Fruit fly (Drosophila melanogaster) whole organism, embryonic: ENCODE results near the gene Pex3.

Experiments used
- Abd-B ChIP-seq: fragments of 200-800 bp; sonication (Bioruptor generic); optimal IDR thresholded peaks from 2 replicates; lab custom pipeline; 2018; ENCODE audit warnings: missing biosample characterization, mild to moderate bottlenecking, missing genetic modification characterization, moderate library complexity
- Adf1 ChIP-seq: fragments of 200-800 bp; sonication (Bioruptor generic); IDR thresholded peaks from 2 replicates; pipeline ENCODE4 v1.3.6; 2022; ENCODE audit warnings: missing biosample characterization, missing genetic modification characterization
- Atf3 ChIP-seq: fragments of 200-800 bp; sonication (Bioruptor generic); optimal IDR thresholded peaks from 3 replicates; lab custom pipeline; 2016; ENCODE audit warnings: missing biosample characterization, missing genetic modification characterization
- B-H2 ChIP-seq: fragments of 200-800 bp; sonication (Bioruptor generic); optimal IDR thresholded peaks from 2 replicates; lab custom pipeline; 2018; ENCODE audit warnings: missing biosample characterization, mild to moderate bottlenecking, missing genetic modification characterization
- CG10431 ChIP-seq: fragments of 200-800 bp; sonication (Bioruptor generic); optimal IDR thresholded peaks from 3 replicates; lab custom pipeline; 2018; ENCODE audit warnings: missing biosample characterization, mild to moderate bottlenecking, missing genetic modification characterization
- CG10543 ChIP-seq: fragments of 200-800 bp; sonication (Bioruptor generic); optimal IDR thresholded peaks from 3 replicates; lab custom pipeline; 2017; ENCODE audit warnings: missing biosample characterization, mild to moderate bottlenecking, missing genetic modification characterization, moderate library complexity
- CG10654 ChIP-seq: fragments of 200-800 bp; sonication (Bioruptor generic); optimal IDR thresholded peaks from 2 replicates; lab custom pipeline; 2016; ENCODE audit warnings: missing biosample characterization, missing genetic modification characterization
- CG11247 ChIP-seq: fragments of 200-800 bp; sonication (Bioruptor generic); IDR thresholded peaks from 2 replicates; pipeline ENCODE4 v1.3.6; 2022; ENCODE audit warnings: missing biosample characterization, missing genetic modification characterization
- CG12219 ChIP-seq: fragments of 200-800 bp; sonication (Bioruptor generic); optimal IDR thresholded peaks from 3 replicates; lab custom pipeline; 2018; ENCODE audit warnings: missing biosample characterization, mild to moderate bottlenecking, missing genetic modification characterization
- CG13775 ChIP-seq: fragments of 200-800 bp; sonication (Bioruptor generic); optimal IDR thresholded peaks from 3 replicates; lab custom pipeline; 2017; ENCODE audit warnings: missing biosample characterization, mild to moderate bottlenecking, missing genetic modification characterization
- CG15269 ChIP-seq: fragments of 200-800 bp; sonication (Bioruptor generic); optimal IDR thresholded peaks from 2 replicates; lab custom pipeline; 2018; ENCODE audit warnings: missing biosample characterization, mild to moderate bottlenecking, missing genetic modification characterization, moderate library complexity
- CG18764 ChIP-seq: fragments of 200-800 bp; sonication (Bioruptor generic); optimal IDR thresholded peaks from 3 replicates; lab custom pipeline; 2016; ENCODE audit warnings: missing biosample characterization, missing genetic modification characterization
- CG2712 ChIP-seq: fragments of 200-800 bp; optimal IDR thresholded peaks from 3 replicates; lab custom pipeline; 2019; ENCODE audit warnings: missing biosample characterization, mild to moderate bottlenecking, missing genetic modification characterization, moderate library complexity
- CG30431 ChIP-seq: fragments of 200-800 bp; sonication (Bioruptor generic); optimal IDR thresholded peaks from 2 replicates; lab custom pipeline; 2017; ENCODE audit warnings: missing biosample characterization, missing genetic modification characterization
- CG32767 ChIP-seq: fragments of 200-800 bp; sonication (Bioruptor generic); IDR thresholded peaks from 2 replicates; pipeline ENCODE4 v1.3.6; 2022; ENCODE audit warnings: missing biosample characterization, missing genetic modification characterization
- CG32772 ChIP-seq: fragments of 200-800 bp; sonication (Bioruptor generic); IDR thresholded peaks from 2 replicates; pipeline ENCODE4 v1.3.6; 2022; ENCODE audit warnings: missing biosample characterization, missing genetic modification characterization
- CG4360 ChIP-seq: fragments of 200-800 bp; sonication (Bioruptor generic); IDR thresholded peaks from 2 replicates; pipeline ENCODE4 v1.3.6; 2022; ENCODE audit warnings: missing biosample characterization, missing genetic modification characterization
- CG6175 ChIP-seq: fragments of 200-800 bp; sonication (Bioruptor generic); IDR thresholded peaks from 3 replicates; pipeline ENCODE4 v1.3.6; 2022; ENCODE audit warnings: missing biosample characterization, missing genetic modification characterization
- CG6254 ChIP-seq: fragments of 200-800 bp; sonication (Bioruptor generic); optimal IDR thresholded peaks from 3 replicates; lab custom pipeline; 2017; ENCODE audit warnings: mild to moderate bottlenecking, missing biosample characterization, missing genetic modification reagents, missing genetic modification characterization
- CG6813 ChIP-seq: fragments of 200-800 bp; sonication (Bioruptor generic); optimal IDR thresholded peaks from 2 replicates; lab custom pipeline; 2017; ENCODE audit warnings: missing biosample characterization, missing genetic modification characterization, mild to moderate bottlenecking, moderate library complexity, missing genetic modification reagents
- Chrac-16 ChIP-seq: fragments of 200-800 bp; sonication (Bioruptor generic); optimal IDR thresholded peaks from 3 replicates; lab custom pipeline; 2016; ENCODE audit warnings: missing biosample characterization, missing genetic modification characterization
- CoRest ChIP-seq: fragments of 200-800 bp; sonication (Bioruptor generic); optimal IDR thresholded peaks from 3 replicates; lab custom pipeline; 2018; ENCODE audit warnings: missing biosample characterization, mild to moderate bottlenecking, missing genetic modification characterization, moderate library complexity
- CrebB ChIP-seq: fragments of 200-800 bp; sonication (Bioruptor generic); optimal IDR thresholded peaks from 3 replicates; lab custom pipeline; 2018; ENCODE audit warnings: missing biosample characterization, mild to moderate bottlenecking, missing genetic modification characterization
- Dad ChIP-seq: fragments of 200-800 bp; sonication (Bioruptor generic); optimal IDR thresholded peaks from 3 replicates; lab custom pipeline; 2016; ENCODE audit warnings: missing biosample characterization, missing genetic modification characterization
- Dll ChIP-seq: fragments of 200-800 bp; sonication (Bioruptor generic); IDR thresholded peaks from 4 replicates; pipeline ENCODE4 v1.3.6; 2022; ENCODE audit warnings: missing biosample characterization, missing genetic modification characterization; ENCODE audit not compliant: partially characterized antibody
- Elba2 ChIP-seq: fragments of 200-800 bp; sonication (Bioruptor generic); optimal IDR thresholded peaks from 3 replicates; lab custom pipeline; 2016; ENCODE audit warnings: missing biosample characterization, missing genetic modification characterization
- H2.0 ChIP-seq: fragments of 200-800 bp; sonication (Bioruptor generic); IDR thresholded peaks from 2 replicates; pipeline ENCODE4 v1.3.6; 2022; ENCODE audit warnings: missing biosample characterization, missing genetic modification characterization
- Lpt ChIP-seq: fragments of >200 bp; optimal IDR thresholded peaks from 2 replicates; lab custom pipeline; 2018; ENCODE audit warnings: missing biosample characterization, missing genetic modification characterization
- Oli ChIP-seq: fragments of 200-800 bp; sonication (Bioruptor generic); optimal IDR thresholded peaks from 2 replicates; lab custom pipeline; 2018; ENCODE audit warnings: missing biosample characterization, mild to moderate bottlenecking, missing genetic modification characterization, moderate library complexity
- Taf1 ChIP-seq: fragments of 200-800 bp; sonication (Bioruptor generic); IDR thresholded peaks from 2 replicates; pipeline ENCODE4 v1.3.6; 2022; ENCODE audit warnings: missing biosample characterization, missing genetic modification characterization
- abd-A ChIP-seq: fragments of 200-800 bp; sonication (Bioruptor generic); optimal IDR thresholded peaks from 3 replicates; lab custom pipeline; 2019; ENCODE audit warnings: missing biosample characterization, mild to moderate bottlenecking, missing genetic modification characterization, moderate library complexity
- bbx ChIP-seq: fragments of 200-800 bp; sonication (Bioruptor generic); IDR thresholded peaks from 2 replicates; pipeline ENCODE4 v1.3.6; 2022; ENCODE audit warnings: missing biosample characterization, missing genetic modification characterization; ENCODE audit not compliant: partially characterized antibody
- cg ChIP-seq: fragments of 200-800 bp; sonication (Bioruptor generic); optimal IDR thresholded peaks from 3 replicates; lab custom pipeline; 2019; ENCODE audit warnings: missing biosample characterization, mild to moderate bottlenecking, missing genetic modification characterization, moderate library complexity
- chm ChIP-seq: fragments of 200-800 bp; sonication (Bioruptor generic); IDR thresholded peaks from 2 replicates; pipeline ENCODE4 v1.3.6; 2022; ENCODE audit warnings: missing biosample characterization, missing genetic modification characterization
- chn ChIP-seq: fragments of 200-800 bp; sonication (Bioruptor generic); optimal IDR thresholded peaks from 2 replicates; lab custom pipeline; 2016; ENCODE audit warnings: missing biosample characterization, missing genetic modification characterization
- crol ChIP-seq: fragments of 200-800 bp; sonication (Bioruptor generic); IDR thresholded peaks from 2 replicates; pipeline ENCODE4 v1.3.6; 2022; ENCODE audit warnings: missing biosample characterization, missing genetic modification characterization
- dm ChIP-seq: fragments of 200-800 bp; sonication (Bioruptor generic); optimal IDR thresholded peaks from 3 replicates; lab custom pipeline; 2016; ENCODE audit warnings: missing biosample characterization, missing genetic modification characterization
- esg ChIP-seq: fragments of 200-800 bp; sonication (Bioruptor generic); conservative IDR thresholded peaks from 2 replicates; pipeline ENCODE4 v1.3.6; 2022; ENCODE audit warnings: missing biosample characterization, missing genetic modification characterization
- fd3F ChIP-seq: fragments of 200-800 bp; sonication (Bioruptor generic); optimal IDR thresholded peaks from 2 replicates; lab custom pipeline; 2018; ENCODE audit warnings: missing biosample characterization, mild to moderate bottlenecking, missing genetic modification characterization, moderate library complexity
- ftz-f1 ChIP-seq: fragments of 200-800 bp; sonication (Bioruptor generic); optimal IDR thresholded peaks from 2 replicates; lab custom pipeline; 2016; ENCODE audit warnings: missing biosample characterization, missing genetic modification characterization
- gcm2 ChIP-seq: fragments of 200-800 bp; sonication (Bioruptor generic); optimal IDR thresholded peaks from 2 replicates; lab custom pipeline; 2016; ENCODE audit warnings: missing biosample characterization, missing genetic modification characterization
- jigr1 ChIP-seq: fragments of 200-800 bp; sonication (Bioruptor generic); IDR thresholded peaks from 3 replicates; pipeline ENCODE4 v1.3.6; 2022; ENCODE audit warnings: missing biosample characterization, missing genetic modification characterization
- kni ChIP-seq: fragments of 200-800 bp; sonication (Bioruptor generic); optimal IDR thresholded peaks from 3 replicates; lab custom pipeline; 2017; ENCODE audit warnings: mild to moderate bottlenecking, missing biosample characterization, missing genetic modification reagents, missing genetic modification characterization
- lmd ChIP-seq: fragments of 200-800 bp; sonication (Bioruptor generic); IDR thresholded peaks from 2 replicates; pipeline ENCODE4 v1.3.6; 2022; ENCODE audit warnings: missing biosample characterization, missing genetic modification characterization
- maf-S ChIP-seq: fragments of 200-800 bp; sonication (Bioruptor generic); optimal IDR thresholded peaks from 2 replicates; lab custom pipeline; 2016; ENCODE audit warnings: missing biosample characterization, missing genetic modification characterization
- pnt ChIP-seq: fragments of 200-800 bp; sonication (Bioruptor generic); optimal IDR thresholded peaks from 3 replicates; lab custom pipeline; 2016; ENCODE audit warnings: missing biosample characterization, missing genetic modification characterization
- slp2 ChIP-seq: fragments of 200-800 bp; sonication (Bioruptor generic); optimal IDR thresholded peaks from 2 replicates; lab custom pipeline; 2016; ENCODE audit warnings: missing biosample characterization, missing genetic modification characterization
- sqz ChIP-seq: fragments of 200-800 bp; sonication (Bioruptor generic); optimal IDR thresholded peaks from 3 replicates; lab custom pipeline; 2018; ENCODE audit warnings: missing biosample characterization, mild to moderate bottlenecking, missing genetic modification characterization
- tgo ChIP-seq: fragments of 200-800 bp; sonication (Bioruptor generic); IDR thresholded peaks from 3 replicates; pipeline ENCODE4 v1.3.6; 2022; ENCODE audit warnings: missing biosample characterization, missing genetic modification characterization
- tin ChIP-seq: fragments of 200-800 bp; sonication (Bioruptor generic); optimal IDR thresholded peaks from 3 replicates; lab custom pipeline; 2016; ENCODE audit warnings: missing biosample characterization, missing genetic modification characterization

Pex3 gene

DNA sequence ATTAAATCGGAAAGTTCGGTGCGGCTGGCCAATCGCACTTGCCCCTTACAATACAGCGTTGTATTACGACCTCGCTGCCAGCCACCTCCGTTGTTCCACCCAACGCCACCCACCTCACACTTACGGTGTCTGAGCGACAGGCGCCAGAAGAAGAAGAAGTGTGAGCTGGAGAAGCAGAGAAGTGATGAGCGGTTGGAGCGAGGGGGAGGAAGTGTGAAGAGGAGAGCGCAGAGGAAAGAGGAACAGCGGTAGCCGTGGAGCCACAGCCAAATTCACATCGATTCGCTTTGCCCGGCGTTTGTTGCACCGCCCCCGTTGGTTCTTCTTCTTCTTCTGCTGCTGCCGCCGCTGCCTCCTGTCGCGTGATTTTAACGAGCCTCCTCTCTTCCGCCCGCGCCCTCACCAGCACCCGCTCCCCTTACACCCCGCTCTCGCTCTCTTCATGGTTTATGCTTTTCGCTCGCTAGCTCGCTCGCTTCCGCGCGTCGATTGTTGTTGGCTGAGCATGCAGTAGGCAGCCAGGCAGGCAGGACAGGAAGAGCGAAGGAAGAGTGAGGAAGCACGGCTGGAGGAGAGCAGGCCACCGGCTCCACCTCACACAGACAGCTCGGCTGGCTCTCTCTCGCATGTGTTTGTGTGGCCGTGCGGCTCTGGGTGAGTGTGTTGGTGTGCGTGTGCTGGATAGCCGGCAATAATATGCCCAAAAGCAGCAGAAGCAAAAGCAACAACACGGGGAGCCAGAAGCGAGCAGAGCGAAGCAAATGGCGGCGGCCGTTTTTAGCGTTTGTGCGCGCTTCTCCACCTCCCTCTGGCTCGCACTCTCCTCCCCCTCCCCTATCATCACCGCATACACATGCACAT is 39.9 kb upstream of the Pex3 start (continued):
- no peak for TF ChIP-seq CG4360 (GFP tag; lab: Robert Waterston, UW)
- TF ChIP-seq CG10543 (GFP tag; lab: Kevin White, UChicago) = peak; percentile 28
- no peak for TF ChIP-seq Lpt
- peak; percentile 14 for TF ChIP-seq CG10431 (GFP tag; lab: Kevin White, UChicago)
- no peak for TF ChIP-seq Taf1 (GFP tag; lab: Robert Waterston, UW)
- TF ChIP-seq CG10654 (GFP tag; lab: Kevin White, UChicago) = no peak
- TF ChIP-seq Abd-B (GFP tag; lab: Kevin White, UChicago) = peak; percentile 55
- no peak for TF ChIP-seq maf-S (GFP tag; lab: Kevin White, UChicago)
- peak; percentile 80; the same call in 1 of the 2 replicates for TF ChIP-seq Adf1 (GFP tag; lab: Robert Waterston, UW)
- no peak for TF ChIP-seq esg (GFP tag; lab: Robert Waterston, UW)
- 0 out of 4 replicates have a peak, but pooled peaks have one; percentile 48 for TF ChIP-seq Dll (GFP tag; lab: Robert Waterston, UW)
- TF ChIP-seq CG6813 (GFP tag; lab: Kevin White, UChicago) = peak; percentile 30
- peak; percentile 92 for TF ChIP-seq cg (GFP tag; lab: Kevin White, UChicago)
- no peak for TF ChIP-seq CG30431 (GFP tag; lab: Kevin White, UChicago)
- peak; percentile 88 for TF ChIP-seq abd-A (tag; lab: Kevin White, UChicago)
- TF ChIP-seq CoRest (tag; lab: Kevin White, UChicago) = no peak
- TF ChIP-seq CG15269 (tag; lab: Kevin White, UChicago) = no peak
- no peak for TF ChIP-seq CG13775 (GFP tag; lab: Kevin White, UChicago)
- no peak for TF ChIP-seq dm
- TF ChIP-seq CG32767 = no peak
- TF ChIP-seq CrebB = no peak
- peak; percentile 13; the same call in 1 of the 2 replicates for TF ChIP-seq bbx
- TF ChIP-seq Atf3 (GFP tag; lab: Kevin White, UChicago) = no peak
- peak; percentile 36; the same call in 1 of the 2 replicates for TF ChIP-seq CG32772 (GFP tag; lab: Robert Waterston, UW)
- no peak for TF ChIP-seq sqz
- no peak for TF ChIP-seq gcm2 (GFP tag; lab: Kevin White, UChicago)
- no peak for TF ChIP-seq tin (GFP tag; lab: Kevin White, UChicago)
- no peak for TF ChIP-seq lmd (GFP tag; lab: Robert Waterston, UW)
- 0 out of 2 replicates have a peak, but pooled peaks have one; percentile 46 for TF ChIP-seq chm
- TF ChIP-seq CG6254 (GFP tag; lab: Kevin White, UChicago) = no peak
- TF ChIP-seq Dad (GFP tag; lab: Kevin White, UChicago) = no peak
- no peak for TF ChIP-seq CG6175 (GFP tag; lab: Robert Waterston, UW)
- peak; percentile 99 for TF ChIP-seq crol
- peak; percentile 45 for TF ChIP-seq kni (GFP tag; lab: Kevin White, UChicago)
- no peak for TF ChIP-seq H2.0 (GFP tag; lab: Robert Waterston, UW)
- TF ChIP-seq CG18764 (GFP tag; lab: Kevin White, UChicago) = no peak
- TF ChIP-seq CG11247 (GFP tag; lab: Robert Waterston, UW) = no peak
- no peak for TF ChIP-seq B-H2 (GFP tag; lab: Kevin White, UChicago)
- TF ChIP-seq ftz-f1 (GFP tag; lab: Kevin White, UChicago) = no peak
- TF ChIP-seq tgo (GFP tag; lab: Robert Waterston, UW) = no peak
- TF ChIP-seq fd3F (GFP tag; lab: Kevin White, UChicago) = no peak
- TF ChIP-seq slp2 = no peak
- TF ChIP-seq Elba2 (GFP tag; lab: Kevin White, UChicago) = no peak
- TF ChIP-seq CG2712 (tag; lab: Kevin White, UChicago) = no peak
- TF ChIP-seq Oli (tag; lab: Kevin White, UChicago) = no peak
- no peak for TF ChIP-seq CG12219
- TF ChIP-seq jigr1 (GFP tag; lab: Robert Waterston, UW) = no peak
- no peak for TF ChIP-seq chn (GFP tag; lab: Kevin White, UChicago)
- TF ChIP-seq Chrac-16 (GFP tag; lab: Kevin White, UChicago) = no peak
- TF ChIP-seq pnt (GFP tag; lab: Kevin White, UChicago) = no peak
